Fruit fly (Drosophila melanogaster) whole organism, prepupa: ENCODE data around the gene Elp1.

Source experiments
- Blimp-1 ChIP-seq: fragments of 200-800 bp; sonication (Bioruptor generic); optimal IDR thresholded peaks from 3 replicates; lab custom pipeline; 2017; ENCODE audit warnings: missing biosample characterization, missing genetic modification characterization, mild to moderate bottlenecking, moderate library complexity, missing genetic modification reagents
- CG10631 ChIP-seq: fragments of 200-800 bp; sonication (Bioruptor generic); optimal IDR thresholded peaks from 2 replicates; lab custom pipeline; 2016; ENCODE audit warnings: missing biosample characterization, missing genetic modification characterization
- CG11294 ChIP-seq: fragments of 200-800 bp; sonication (Bioruptor generic); IDR thresholded peaks from 2 replicates; pipeline ENCODE4 v1.3.6; 2022; ENCODE audit warnings: missing biosample characterization, missing genetic modification characterization
- CG11762 ChIP-seq: fragments of 200-800 bp; sonication (Bioruptor generic); optimal IDR thresholded peaks from 3 replicates; lab custom pipeline; 2016; ENCODE audit warnings: missing biosample characterization, missing genetic modification characterization; ENCODE audit not compliant: insufficient read depth
- CG15336 ChIP-seq: fragments of 200-800 bp; sonication (Bioruptor generic); IDR thresholded peaks from 2 replicates; pipeline ENCODE4 v1.3.6; 2022; ENCODE audit warnings: missing biosample characterization, missing genetic modification characterization
- CG3032 ChIP-seq: fragments of 200-800 bp; optimal IDR thresholded peaks from 2 replicates; lab custom pipeline; 2019; ENCODE audit warnings: missing biosample characterization, mild to moderate bottlenecking, missing genetic modification characterization, moderate library complexity
- CG31627 ChIP-seq: fragments of 200-800 bp; sonication (Bioruptor generic); optimal IDR thresholded peaks from 3 replicates; lab custom pipeline; 2016; ENCODE audit warnings: missing biosample characterization, missing genetic modification characterization
- CG34406 ChIP-seq: fragments of 200-800 bp; sonication (Bioruptor generic); optimal IDR thresholded peaks from 3 replicates; lab custom pipeline; 2016; ENCODE audit warnings: missing biosample characterization, missing genetic modification characterization
- CG3919 ChIP-seq: fragments of 200-800 bp; sonication (Bioruptor generic); optimal IDR thresholded peaks from 3 replicates; lab custom pipeline; 2016; ENCODE audit warnings: missing biosample characterization, missing genetic modification characterization
- CG4318 ChIP-seq: fragments of 200-800 bp; sonication (Bioruptor generic); optimal IDR thresholded peaks from 3 replicates; lab custom pipeline; 2017; ENCODE audit warnings: missing biosample characterization, mild to moderate bottlenecking, missing genetic modification characterization
- CG6276 ChIP-seq: fragments of 200-800 bp; sonication (Bioruptor generic); optimal IDR thresholded peaks from 2 replicates; lab custom pipeline; 2017; ENCODE audit warnings: missing biosample characterization, mild to moderate bottlenecking, missing genetic modification characterization
- CG6792 ChIP-seq: fragments of 200-800 bp; sonication (Bioruptor generic); optimal IDR thresholded peaks from 3 replicates; lab custom pipeline; 2016; ENCODE audit warnings: missing biosample characterization, missing genetic modification characterization
- CG6808 ChIP-seq: fragments of 200-800 bp; sonication (Bioruptor generic); optimal IDR thresholded peaks from 3 replicates; lab custom pipeline; 2017; ENCODE audit warnings: missing biosample characterization, missing genetic modification characterization, mild to moderate bottlenecking, moderate library complexity, missing genetic modification reagents
- CG6854 ChIP-seq: fragments of 200-800 bp; sonication (Bioruptor generic); optimal IDR thresholded peaks from 2 replicates; lab custom pipeline; 2017; ENCODE audit warnings: missing biosample characterization, mild to moderate bottlenecking, missing genetic modification characterization
- CG7368 ChIP-seq: fragments of 200-800 bp; sonication (Bioruptor generic); optimal IDR thresholded peaks from 3 replicates; lab custom pipeline; 2016; ENCODE audit warnings: missing biosample characterization, missing genetic modification characterization
- CG8119 ChIP-seq: fragments of 200-800 bp; sonication (Bioruptor generic); IDR thresholded peaks from 3 replicates; pipeline ENCODE4 v1.3.6; 2022; ENCODE audit warnings: missing biosample characterization, missing genetic modification characterization
- CG8319 ChIP-seq: fragments of 200-800 bp; sonication (Bioruptor generic); optimal IDR thresholded peaks from 3 replicates; lab custom pipeline; 2016; ENCODE audit warnings: missing biosample characterization, missing genetic modification characterization
- CG8632 ChIP-seq: fragments of 200-800 bp; sonication (Bioruptor generic); optimal IDR thresholded peaks from 3 replicates; lab custom pipeline; 2016; ENCODE audit warnings: missing biosample characterization, missing genetic modification characterization
- CG9139 ChIP-seq: fragments of 200-800 bp; sonication (Bioruptor generic); optimal IDR thresholded peaks from 3 replicates; lab custom pipeline; 2017; ENCODE audit warnings: missing biosample characterization, mild to moderate bottlenecking, missing genetic modification characterization
- Eip75B ChIP-seq: fragments of 200-800 bp; sonication (Bioruptor generic); optimal IDR thresholded peaks from 3 replicates; lab custom pipeline; 2016; ENCODE audit warnings: missing biosample characterization, missing genetic modification characterization
- Eip78C ChIP-seq: fragments of 200-800 bp; sonication (Bioruptor generic); peaks from one replicate; lab custom pipeline; 2016; ENCODE audit warnings: missing biosample characterization, missing genetic modification characterization
- Eip93F ChIP-seq: fragments of 200-800 bp; sonication (Bioruptor generic); optimal IDR thresholded peaks from 2 replicates; lab custom pipeline; 2016; ENCODE audit warnings: missing biosample characterization, mild to moderate bottlenecking, missing genetic modification characterization
- Ets21C ChIP-seq: fragments of 200-800 bp; sonication (Bioruptor generic); optimal IDR thresholded peaks from 3 replicates; lab custom pipeline; 2016; ENCODE audit warnings: missing biosample characterization, missing genetic modification characterization
- Gug ChIP-seq: fragments of 200-800 bp; sonication (Bioruptor generic); IDR thresholded peaks from 2 replicates; pipeline ENCODE4 v1.3.6; 2022; ENCODE audit warnings: missing biosample characterization, missing genetic modification characterization
- Hr39 ChIP-seq: fragments of 200-800 bp; sonication (Bioruptor generic); optimal IDR thresholded peaks from 2 replicates; lab custom pipeline; 2016; ENCODE audit warnings: missing biosample characterization, missing genetic modification characterization
- Hr4 ChIP-seq: fragments of 200-800 bp; sonication (Bioruptor generic); optimal IDR thresholded peaks from 3 replicates; lab custom pipeline; 2016; ENCODE audit warnings: missing biosample characterization, missing genetic modification characterization
- Met ChIP-seq: fragments of 200-800 bp; sonication (Bioruptor generic); optimal IDR thresholded peaks from 3 replicates; lab custom pipeline; 2016; ENCODE audit warnings: missing biosample characterization, missing genetic modification characterization
- Smox ChIP-seq: fragments of 200-800 bp; sonication (Bioruptor generic); optimal IDR thresholded peaks from 3 replicates; lab custom pipeline; 2016; ENCODE audit warnings: missing biosample characterization, missing genetic modification characterization
- Sox102F ChIP-seq: fragments of 200-800 bp; sonication (Bioruptor generic); optimal IDR thresholded peaks from 2 replicates; lab custom pipeline; 2016; ENCODE audit warnings: missing biosample characterization, mild to moderate bottlenecking, missing genetic modification characterization
- Sox14 ChIP-seq: fragments of 200-800 bp; sonication (Bioruptor generic); optimal IDR thresholded peaks from 3 replicates; lab custom pipeline; 2016; ENCODE audit warnings: missing biosample characterization, missing genetic modification characterization
- Sox15 ChIP-seq: fragments of 200-800 bp; sonication (Bioruptor generic); optimal IDR thresholded peaks from 3 replicates; lab custom pipeline; 2016; ENCODE audit warnings: missing biosample characterization, missing genetic modification characterization
- achi ChIP-seq: fragments of 200-800 bp; sonication (Bioruptor generic); optimal IDR thresholded peaks from 3 replicates; lab custom pipeline; 2016; ENCODE audit warnings: missing biosample characterization, missing genetic modification characterization
- acj6 ChIP-seq: fragments of 200-800 bp; sonication (Bioruptor generic); optimal IDR thresholded peaks from 3 replicates; lab custom pipeline; 2016; ENCODE audit warnings: missing biosample characterization, missing genetic modification characterization
- cyc ChIP-seq: fragments of 200-800 bp; sonication (Bioruptor generic); optimal IDR thresholded peaks from 3 replicates; lab custom pipeline; 2016; ENCODE audit warnings: missing biosample characterization, missing genetic modification characterization
- dsx ChIP-seq: fragments of 200-800 bp; optimal IDR thresholded peaks from 3 replicates; lab custom pipeline; 2019; ENCODE audit warnings: missing biosample characterization, mild to moderate bottlenecking, missing genetic modification characterization, moderate library complexity; ENCODE audit not compliant: poor library complexity, severe bottlenecking
- eg ChIP-seq: fragments of 200-800 bp; sonication (Bioruptor generic); IDR thresholded peaks from 3 replicates; pipeline ENCODE4 v1.3.6; 2022; ENCODE audit warnings: missing biosample characterization, missing genetic modification characterization
- esn ChIP-seq: fragments of 200-800 bp; sonication (Bioruptor generic); optimal IDR thresholded peaks from 2 replicates; lab custom pipeline; 2016; ENCODE audit warnings: missing biosample characterization, mild to moderate bottlenecking, missing genetic modification characterization, moderate library complexity
- fd59A ChIP-seq: fragments of 200-800 bp; sonication (Bioruptor generic); optimal IDR thresholded peaks from 2 replicates; lab custom pipeline; 2017; ENCODE audit warnings: missing biosample characterization, mild to moderate bottlenecking, missing genetic modification characterization, missing genetic modification reagents
- fd85E ChIP-seq: fragments of 200-800 bp; sonication (Bioruptor generic); optimal IDR thresholded peaks from 3 replicates; lab custom pipeline; 2016; ENCODE audit warnings: missing biosample characterization, missing genetic modification characterization
- fkh ChIP-seq: fragments of 200-800 bp; sonication (Bioruptor generic); optimal IDR thresholded peaks from 3 replicates; lab custom pipeline; 2017; ENCODE audit warnings: missing biosample characterization, mild to moderate bottlenecking, missing genetic modification characterization, moderate library complexity
- lz ChIP-seq: fragments of 200-800 bp; sonication (Bioruptor generic); optimal IDR thresholded peaks from 3 replicates; lab custom pipeline; 2016; ENCODE audit warnings: missing biosample characterization, missing genetic modification characterization
- salr ChIP-seq, 2 experiments: fragments of 200-800 bp; sonication (Bioruptor generic); optimal IDR thresholded peaks; 3 replicates each; lab custom pipeline; 2016 to 2018; ENCODE audit warnings: missing biosample characterization in 2 of 2, missing genetic modification characterization in 2 of 2, mild to moderate bottlenecking in 1 of 2
- spab ChIP-seq: fragments of 200-800 bp; sonication (Bioruptor generic); optimal IDR thresholded peaks from 2 replicates; lab custom pipeline; 2017; ENCODE audit warnings: missing biosample characterization, mild to moderate bottlenecking, missing genetic modification characterization, missing genetic modification reagents
- ss ChIP-seq, 2 experiments: fragments of 200-800 bp; sonication (Bioruptor generic); optimal IDR thresholded peaks; 2 replicates in 1 of 2; 3 replicates in 1 of 2; lab custom pipeline; 2017 to 2018; ENCODE audit warnings: mild to moderate bottlenecking in 2 of 2, missing biosample characterization in 2 of 2, missing genetic modification characterization in 2 of 2, moderate library complexity in 1 of 2
- svp ChIP-seq: fragments of 200-800 bp; sonication (Bioruptor generic); peaks from one replicate; lab custom pipeline; 2016; ENCODE audit warnings: missing biosample characterization, missing genetic modification characterization
- topi ChIP-seq: fragments of 200-800 bp; sonication (Bioruptor generic); optimal IDR thresholded peaks from 3 replicates; lab custom pipeline; 2016; ENCODE audit warnings: missing biosample characterization, missing genetic modification characterization
- vri ChIP-seq: fragments of 200-800 bp; sonication (Bioruptor generic); optimal IDR thresholded peaks from 3 replicates; lab custom pipeline; 2016; ENCODE audit warnings: missing biosample characterization, mild to moderate bottlenecking, missing genetic modification characterization

The Elp1 gene

dm6 chr3R:11673955-11674663, 23.3 kb downstream of the Elp1 start, which contains the start of gene CG14715:
CG14715 (plus strand) TSS chr3R:11674221.
- TF ChIP-seq Hr39 (GFP tag; lab: Kevin White, UChicago), result peak; percentile 57
- peak; percentile 64 for TF ChIP-seq Sox14 (GFP tag; lab: Kevin White, UChicago)
- no peak for TF ChIP-seq ss (GFP tag; optimal IDR thresholded peaks at IDR 0.05; lab: Kevin White, UChicago)
- peak; percentile 39 for TF ChIP-seq cyc (GFP tag; lab: Kevin White, UChicago)
- peak; percentile 65 for TF ChIP-seq CG31627
- no peak for TF ChIP-seq CG6854 (GFP tag; lab: Kevin White, UChicago)
- TF ChIP-seq CG10631 (GFP tag; lab: Kevin White, UChicago), result peak; percentile 31
- TF ChIP-seq CG8119 (GFP tag; lab: Robert Waterston, UW), result no peak
- TF ChIP-seq CG6792, result peak; percentile 17
- TF ChIP-seq Eip78C (GFP tag; lab: Kevin White, UChicago), result peak; percentile 65
- TF ChIP-seq fkh (GFP tag; lab: Kevin White, UChicago), result peak; percentile 33
- peak; percentile 44 for TF ChIP-seq topi (GFP tag; lab: Kevin White, UChicago)
- TF ChIP-seq CG6808, result no peak
- TF ChIP-seq Met (GFP tag; lab: Kevin White, UChicago), result no peak
- TF ChIP-seq acj6 (GFP tag; lab: Kevin White, UChicago), result peak; percentile 30
- peak; percentile 6 for TF ChIP-seq Sox15
- peak; percentile 22 for TF ChIP-seq CG3032 (tag; lab: Kevin White, UChicago)
- peak; percentile 19 for TF ChIP-seq Ets21C (GFP tag; lab: Kevin White, UChicago)
- TF ChIP-seq esn (GFP tag; lab: Kevin White, UChicago), result peak; percentile 59
- peak; percentile 47 for TF ChIP-seq lz
- peak; percentile 27 for TF ChIP-seq Eip75B
- TF ChIP-seq svp (GFP tag; lab: Kevin White, UChicago), result peak; percentile 94
- peak; percentile 19 for TF ChIP-seq CG3919 (GFP tag; lab: Kevin White, UChicago)

DNA sequence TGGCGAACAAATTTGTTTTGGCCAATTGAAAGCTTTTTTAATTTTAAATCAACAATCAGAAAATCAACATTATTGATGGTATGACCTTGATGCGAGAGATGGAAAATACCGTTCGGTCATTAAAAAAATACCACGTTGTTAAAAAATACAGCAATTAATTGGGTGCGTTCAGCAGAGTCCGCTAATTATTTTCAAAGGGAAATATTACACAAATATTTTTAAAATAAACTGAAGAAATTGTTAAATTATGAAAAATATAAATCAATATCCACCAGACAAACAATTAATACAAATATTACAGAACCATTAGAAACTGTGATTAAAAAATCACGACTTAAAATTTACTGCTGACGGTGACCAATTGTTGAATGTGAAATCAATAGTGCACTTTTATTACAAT, 27.2 kb downstream of the Elp1 start, which contains the start of gene CG18476:
TSS of gene CG18476 (minus strand) at position 101 of the 400 bp plus-strand sequence.
- TF ChIP-seq Gug (peak; percentile 95), CG34406 (GFP tag; lab: Kevin White, UChicago) (peak; percentile 90), CG7368 (GFP tag; lab: Kevin White, UChicago) (peak; percentile 79), CG4318 (GFP tag; lab: Kevin White, UChicago) (no peak), Met (GFP tag; lab: Kevin White, UChicago) (peak; percentile 87), fd85E (GFP tag; lab: Kevin White, UChicago) (peak; percentile 6), Eip93F (GFP tag; lab: Kevin White, UChicago) (peak; percentile 3), fkh (GFP tag; lab: Kevin White, UChicago) (peak; percentile 92), CG6276 (peak; percentile 89), CG9139 (peak; percentile 82), ss (GFP tag; optimal IDR thresholded peaks at IDR 0.05; lab: Kevin White, UChicago) (peak in 1 of 2 experiments; percentile 90), CG15336 (peak; percentile 92), esn (GFP tag; lab: Kevin White, UChicago) (peak; percentile 93), fd59A (GFP tag; lab: Kevin White, UChicago) (peak; percentile 82), dsx (peak; percentile 94), CG8319 (GFP tag; lab: Kevin White, UChicago) (peak; percentile 75), eg (GFP tag; lab: Robert Waterston, UW) (peak; percentile 98), Blimp-1 (GFP tag; lab: Kevin White, UChicago) (peak; percentile 77), CG6808 (peak; percentile 84), salr (GFP tag; optimal IDR thresholded peaks at IDR 0.05; lab: Kevin White, UChicago) (peak in 1 of 2 experiments; percentile 81), Hr4 (GFP tag; lab: Kevin White, UChicago) (peak; percentile 92), CG8632 (GFP tag; lab: Kevin White, UChicago) (peak; percentile 88), achi (GFP tag; lab: Kevin White, UChicago) (peak; percentile 88), spab (peak; percentile 83), Sox102F (GFP tag; lab: Kevin White, UChicago) (no peak), vri (GFP tag; lab: Kevin White, UChicago) (peak; percentile 59), CG11762 (GFP tag; lab: Kevin White, UChicago) (peak; percentile 87), CG11294 (GFP tag; lab: Robert Waterston, UW) (peak; percentile 91), Smox (peak; percentile 91), CG6792 (peak; percentile 88), topi (GFP tag; lab: Kevin White, UChicago) (peak; percentile 90), svp (GFP tag; lab: Kevin White, UChicago) (peak; percentile 96), Hr39 (GFP tag; lab: Kevin White, UChicago) (peak; percentile 88), CG8119 (GFP tag; lab: Robert Waterston, UW) (peak; percentile 95)
